Fruit fly (Drosophila melanogaster): ENCODE measurements around the gene CG31760.

DNA sequence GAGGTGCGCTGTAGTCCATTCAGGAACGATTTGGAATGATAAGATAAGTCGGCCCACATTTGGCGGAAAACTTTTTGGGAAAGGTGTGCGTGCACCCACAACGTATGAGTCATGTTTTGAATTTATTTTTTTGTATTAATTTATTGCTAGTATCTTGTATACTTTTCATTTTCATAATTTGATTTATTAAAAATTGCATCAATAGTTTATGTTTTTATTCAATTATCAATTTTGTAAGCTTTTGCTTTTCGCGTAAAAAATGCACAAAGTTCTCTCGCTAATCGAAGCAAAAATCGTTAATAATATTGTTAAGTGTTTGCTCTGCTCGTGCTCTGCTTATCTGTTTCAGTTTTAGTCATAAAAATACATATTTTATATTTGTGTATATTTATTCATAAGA, 35.5 kb upstream of the CG31760 start:
- TF ChIP-seq CTCF (optimal IDR thresholded peaks at IDR 0.05) (no peak), CG8478 (optimal IDR thresholded peaks at IDR 0.05) (no peak)

Data from S2 (cell line).